Worm (Caenorhabditis elegans): Measurements from ENCODE around the gene lhfp-4.

DNA sequence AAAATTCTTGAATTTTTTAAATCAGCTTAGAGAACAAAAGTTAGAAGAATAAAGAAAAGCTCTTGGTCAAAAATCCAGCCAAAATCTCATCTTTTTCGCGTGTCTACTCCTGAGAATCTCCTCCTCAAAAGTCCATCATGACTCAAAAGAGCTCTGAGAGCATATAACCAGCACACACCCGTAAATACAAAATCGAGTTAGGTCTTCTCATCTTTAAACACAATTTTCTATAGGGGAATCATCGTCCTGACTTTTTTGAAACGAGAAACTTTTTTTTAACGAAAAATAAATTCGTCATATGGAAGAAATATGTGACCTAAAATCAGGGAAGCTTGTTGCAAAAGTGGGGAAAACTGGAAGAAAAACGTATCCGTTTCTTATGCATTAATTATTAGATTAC, 41.9 kb upstream of the lhfp-4 start:
- no peak for TF ChIP-seq W03F9.2 (tag; optimal IDR thresholded peaks at IDR 0.05)
- TF ChIP-seq dao-5 (tag; optimal IDR thresholded peaks at IDR 0.05): no peak

All from whole organism, L4/young adult.